Worm (Caenorhabditis elegans) whole organism, late embryonic: Measurements from ENCODE around the gene nlt-1.

ENCODE experiments used
- ceh-2 ChIP-seq: sonication (generic microtip); optimal IDR thresholded peaks from 2 replicates; lab custom pipeline; 2016; ENCODE audit warnings: missing genotype, missing genetic modification characterization, missing compliant biosample characterization
- fkh-10 ChIP-seq: fragments of 150-350 bp; optimal IDR thresholded peaks from 2 replicates; lab custom pipeline; 2014; ENCODE audit warnings: missing biosample characterization, missing genetic modification reagents, missing genetic modification characterization
- hlh-6 ChIP-seq: sonication (generic microtip); optimal IDR thresholded peaks from 2 replicates; lab custom pipeline; 2016; ENCODE audit warnings: missing genotype, missing genetic modification characterization, missing compliant biosample characterization
- nfya-1 ChIP-seq: sonication (generic microtip); optimal IDR thresholded peaks from 2 replicates; lab custom pipeline; 2017; ENCODE audit warnings: missing genetic modification characterization, mild to moderate bottlenecking, missing compliant biosample characterization, antibody characterized with exemption, moderate library complexity
- nhr-11 ChIP-seq: fragments of 150-350 bp; optimal IDR thresholded peaks from 2 replicates; lab custom pipeline; 2014; ENCODE audit warnings: missing biosample characterization, missing genetic modification characterization
- pha-4 ChIP-seq: fragments of 150-350 bp; optimal IDR thresholded peaks from 2 replicates; lab custom pipeline; 2018; ENCODE audit warnings: missing biosample characterization, missing genetic modification reagents, missing genetic modification characterization
- syd-9 ChIP-seq: sonication (generic microtip); optimal IDR thresholded peaks from 2 replicates; lab custom pipeline; 2016; ENCODE audit warnings: mild to moderate bottlenecking, missing genetic modification characterization, moderate library complexity, missing compliant biosample characterization
- unc-3 ChIP-seq, 2 experiments: fragments of 200-800 bp in 1 of 2; sonication (Bioruptor generic) in 1 of 2; sonication (generic microtip) in 1 of 2; conservative IDR thresholded peaks in 1 of 2; optimal IDR thresholded peaks in 1 of 2; 2 replicates each; pipeline versions ENCODE4 v1.3.6 to Lab custom; 2016 to 2022; ENCODE audit warnings: missing compliant biosample characterization in 2 of 2, missing genetic modification characterization in 2 of 2, missing genetic modification reagents in 1 of 2

- no peak for TF ChIP-seq nfya-1 (tag; lab: Kevin White, UChicago)
- TF ChIP-seq pha-4 (tag; lab: Kevin White, UChicago) = no peak
- no peak for TF ChIP-seq ceh-2 (tag; lab: Kevin White, UChicago)
- no peak for TF ChIP-seq fkh-10 (GFP tag; lab: Kevin White, UChicago)
- no peak for TF ChIP-seq hlh-6
- no peak for TF ChIP-seq syd-9 (tag; lab: Kevin White, UChicago)
- TF ChIP-seq unc-3 (GFP tag; conservative IDR thresholded peaks at IDR 0.05; lab: Robert Waterston, UW) = no peak
- no peak for TF ChIP-seq unc-3 (tag; optimal IDR thresholded peaks at IDR 0.05; lab: Kevin White, UChicago)
- no peak for TF ChIP-seq nhr-11 (tag; lab: Kevin White, UChicago)
These were observed 24.5 kb downstream of the nlt-1 start, which contains the start of gene R53.8 for ce11 chrII:9976405-9976804.
